Fruit fly (Drosophila melanogaster) whole organism: ENCODE measurements around the gene CG5112.

ENCODE experiments used
- CG8478 ChIP-seq: fragments of >200 bp; optimal IDR thresholded peaks from 2 replicates; lab custom pipeline; 2018; ENCODE audit warnings: inconsistent platforms
- EcR ChIP-seq, 2 experiments: fragments of >200 bp; optimal IDR thresholded peaks; 2 replicates each; lab custom pipeline; 2017; ENCODE audit warnings: missing biosample characterization in 2 of 2, missing genetic modification characterization in 2 of 2, missing genetic modification reagents in 2 of 2

dm6 chr3R:25493294-25494187 lies 2.3 kb downstream of the CG5112 start:
- TF ChIP-seq CG8478 (lab: Kevin White, UChicago) (no peak), EcR (GFP tag; optimal IDR thresholded peaks at IDR 0.05; lab: Kevin White, UChicago) (no peak)
